Worm (Caenorhabditis elegans): ENCODE measurements around the gene pqn-39.

The pqn-39 gene

ce11 chrX:13918143-13918542 lies 50.3 kb downstream of the pqn-39 start:
- TF ChIP-seq unc-55 (GFP tag; optimal IDR thresholded peaks at IDR 0.05) (no peak), pax-1 (tag; optimal IDR thresholded peaks at IDR 0.05) (no peak), che-1 (tag; optimal IDR thresholded peaks at IDR 0.05) (no peak), ahr-1 (tag; optimal IDR thresholded peaks at IDR 0.05) (no peak), hlh-13 (GFP tag; optimal IDR thresholded peaks at IDR 0.05) (no peak), ceh-24 (tag; optimal IDR thresholded peaks at IDR 0.05) (no peak), lin-11 (tag; optimal IDR thresholded peaks at IDR 0.05) (no peak), fax-1 (tag; optimal IDR thresholded peaks at IDR 0.05) (no peak), ceh-18 (tag; optimal IDR thresholded peaks at IDR 0.05) (no peak), K09A11.1 (tag; optimal IDR thresholded peaks at IDR 0.05; ENCODE audit: insufficient read depth) (no peak), ceh-34 (tag; optimal IDR thresholded peaks at IDR 0.05) (no peak), dmd-4 (tag; optimal IDR thresholded peaks at IDR 0.05; ENCODE audit: borderline replicate concordance) (no peak), nhr-11 (tag; optimal IDR thresholded peaks at IDR 0.05) (no peak)

- TF ChIP-seq hlh-8 (tag; optimal IDR thresholded peaks at IDR 0.05) (no peak), unc-55 (GFP tag; optimal IDR thresholded peaks at IDR 0.05) (peak; percentile 36), mec-3 (tag; optimal IDR thresholded peaks at IDR 0.05; ENCODE audit: borderline replicate concordance) (no peak), tbx-2 (tag; optimal IDR thresholded peaks at IDR 0.05) (peak; percentile 21), pha-4 (tag; optimal IDR thresholded peaks at IDR 0.05) (no peak), nfya-1 (tag; optimal IDR thresholded peaks at IDR 0.05) (peak; percentile 38), T23F11.4 (GFP tag; optimal IDR thresholded peaks at IDR 0.05) (no peak), ceh-31 (tag; optimal IDR thresholded peaks at IDR 0.05) (peak; percentile 33), ceh-48 (tag; optimal IDR thresholded peaks at IDR 0.05) (peak; percentile 55), ceh-34 (tag; optimal IDR thresholded peaks at IDR 0.05) (peak; percentile 4), ref-2 (tag; optimal IDR thresholded peaks at IDR 0.05) (peak; percentile 21)
Observed at ce11 chrX:13917121-13917755, 51.2 kb downstream of the pqn-39 start, which contains the start of gene ekl-5. ekl-5 (minus strand) TSS chrX:13917171.
